Fruit fly (Drosophila melanogaster) whole organism, embryonic: ENCODE data around the gene His3.3B.

ENCODE experiments used
- ATbp ChIP-seq: fragments of 200-800 bp; sonication (Bioruptor generic); optimal IDR thresholded peaks from 2 replicates; lab custom pipeline; 2017; ENCODE audit warnings: missing biosample characterization, mild to moderate bottlenecking, missing genetic modification characterization, missing genetic modification reagents
- Adf1 ChIP-seq: fragments of 200-800 bp; sonication (Bioruptor generic); IDR thresholded peaks from 2 replicates; pipeline ENCODE4 v1.3.6; 2022; ENCODE audit warnings: missing biosample characterization, missing genetic modification characterization
- Aef1 ChIP-seq: fragments of 200-800 bp; sonication (Bioruptor generic); IDR thresholded peaks from 3 replicates; pipeline ENCODE4 v1.3.6; 2022; ENCODE audit warnings: missing biosample characterization, missing genetic modification characterization
- BEAF-32 ChIP-seq: fragments of 200-800 bp; sonication (Bioruptor generic); optimal IDR thresholded peaks from 3 replicates; lab custom pipeline; 2017; ENCODE audit warnings: missing biosample characterization, missing genetic modification characterization, mild to moderate bottlenecking, moderate library complexity, missing genetic modification reagents
- CG10462 ChIP-seq: fragments of 200-800 bp; sonication (Bioruptor generic); optimal IDR thresholded peaks from 2 replicates; lab custom pipeline; 2016; ENCODE audit warnings: missing biosample characterization, missing genetic modification characterization
- CG11504 ChIP-seq: fragments of 200-800 bp; sonication (Bioruptor generic); optimal IDR thresholded peaks from 3 replicates; lab custom pipeline; 2019; ENCODE audit warnings: missing biosample characterization, mild to moderate bottlenecking, missing genetic modification characterization, moderate library complexity
- CG11560 ChIP-seq: fragments of 200-800 bp; sonication (Bioruptor generic); IDR thresholded peaks from 3 replicates; pipeline ENCODE4 v1.3.6; 2022; ENCODE audit warnings: missing biosample characterization, missing genetic modification characterization
- CG11695 ChIP-seq: fragments of 200-800 bp; sonication (Bioruptor generic); IDR thresholded peaks from 3 replicates; pipeline ENCODE4 v1.3.6; 2022; ENCODE audit warnings: missing biosample characterization, missing genetic modification characterization
- CG12104 ChIP-seq: fragments of 200-800 bp; sonication (Bioruptor generic); optimal IDR thresholded peaks from 3 replicates; lab custom pipeline; 2016; ENCODE audit warnings: missing biosample characterization, missing genetic modification characterization
- CG13424 ChIP-seq: fragments of 200-800 bp; sonication (Bioruptor generic); optimal IDR thresholded peaks from 2 replicates; lab custom pipeline; 2019; ENCODE audit warnings: missing biosample characterization, mild to moderate bottlenecking, missing genetic modification characterization, moderate library complexity
- CG13624 ChIP-seq: fragments of 200-800 bp; sonication (Bioruptor generic); optimal IDR thresholded peaks from 2 replicates; lab custom pipeline; 2016; ENCODE audit warnings: missing biosample characterization, missing genetic modification characterization
- CG1529 ChIP-seq: fragments of 200-800 bp; sonication (Bioruptor generic); optimal IDR thresholded peaks from 3 replicates; lab custom pipeline; 2018; ENCODE audit warnings: missing biosample characterization, missing genetic modification characterization
- CG17361 ChIP-seq: fragments of 200-800 bp; sonication (Bioruptor generic); IDR thresholded peaks from 3 replicates; pipeline ENCODE4 v1.3.6; 2022; ENCODE audit warnings: missing biosample characterization, missing genetic modification characterization
- CG17912 ChIP-seq: fragments of 200-800 bp; sonication (Bioruptor generic); optimal IDR thresholded peaks from 2 replicates; lab custom pipeline; 2018; ENCODE audit warnings: missing biosample characterization, mild to moderate bottlenecking, missing genetic modification characterization
- CG2116 ChIP-seq: fragments of 200-800 bp; sonication (Bioruptor generic); optimal IDR thresholded peaks from 3 replicates; lab custom pipeline; 2018; ENCODE audit warnings: missing biosample characterization, mild to moderate bottlenecking, missing genetic modification characterization
- CG6683 ChIP-seq: fragments of 200-800 bp; sonication (Bioruptor generic); optimal IDR thresholded peaks from 2 replicates; lab custom pipeline; 2017; ENCODE audit warnings: missing biosample characterization, mild to moderate bottlenecking, missing genetic modification characterization, missing genetic modification reagents
- CG7928 ChIP-seq: fragments of 200-800 bp; sonication (Bioruptor generic); optimal IDR thresholded peaks from 2 replicates; lab custom pipeline; 2017; ENCODE audit warnings: missing biosample characterization, mild to moderate bottlenecking, missing genetic modification characterization
- CG8944 ChIP-seq: fragments of 200-800 bp; sonication (Bioruptor generic); optimal IDR thresholded peaks from 3 replicates; lab custom pipeline; 2016; ENCODE audit warnings: missing biosample characterization, missing genetic modification characterization
- CG9215 ChIP-seq: fragments of 200-800 bp; sonication (Bioruptor generic); IDR thresholded peaks from 2 replicates; pipeline ENCODE4 v1.3.6; 2022; ENCODE audit warnings: missing biosample characterization, missing genetic modification characterization
- Ets65A ChIP-seq: fragments of 200-800 bp; sonication (Bioruptor generic); peaks from one replicate; lab custom pipeline; 2016; ENCODE audit warnings: missing biosample characterization, missing genetic modification characterization
- Fer3 ChIP-seq: fragments of 200-800 bp; sonication (Bioruptor generic); optimal IDR thresholded peaks from 2 replicates; lab custom pipeline; 2018; ENCODE audit warnings: missing biosample characterization, mild to moderate bottlenecking, missing genetic modification characterization, moderate library complexity
- Gsc ChIP-seq: fragments of 200-800 bp; sonication (Bioruptor generic); IDR thresholded peaks from 2 replicates; pipeline ENCODE4 v1.3.6; 2022; ENCODE audit warnings: missing biosample characterization, missing genetic modification characterization
- HmgZ ChIP-seq: fragments of 200-800 bp; sonication (Bioruptor generic); optimal IDR thresholded peaks from 2 replicates; lab custom pipeline; 2018; ENCODE audit warnings: missing biosample characterization, mild to moderate bottlenecking, missing genetic modification characterization
- Hmr ChIP-seq: fragments of 200-800 bp; sonication (Bioruptor generic); optimal IDR thresholded peaks from 3 replicates; lab custom pipeline; 2017; ENCODE audit warnings: mild to moderate bottlenecking, missing biosample characterization, missing genetic modification reagents, missing genetic modification characterization
- NFAT ChIP-seq: fragments of 200-800 bp; sonication (Bioruptor generic); IDR thresholded peaks from 2 replicates; pipeline ENCODE4 v1.3.6; 2022; ENCODE audit warnings: missing biosample characterization, missing genetic modification characterization
- NK7.1 ChIP-seq: fragments of 200-800 bp; sonication (Bioruptor generic); optimal IDR thresholded peaks from 3 replicates; lab custom pipeline; 2016; ENCODE audit warnings: missing biosample characterization, missing genetic modification characterization
- Nf-YA ChIP-seq: fragments of 200-800 bp; sonication (Bioruptor generic); IDR thresholded peaks from 2 replicates; pipeline ENCODE4 v1.3.6; 2022; ENCODE audit warnings: missing biosample characterization, missing genetic modification characterization
- Nf-YB ChIP-seq: fragments of 200-800 bp; sonication (Bioruptor generic); optimal IDR thresholded peaks from 3 replicates; lab custom pipeline; 2019; ENCODE audit warnings: missing biosample characterization, mild to moderate bottlenecking, missing genetic modification characterization, moderate library complexity
- Oaz ChIP-seq: fragments of 200-800 bp; sonication (Bioruptor generic); IDR thresholded peaks from 2 replicates; pipeline ENCODE4 v1.3.6; 2022; ENCODE audit warnings: missing biosample characterization, missing genetic modification characterization
- PHDP ChIP-seq: fragments of 200-800 bp; sonication (Bioruptor generic); optimal IDR thresholded peaks from 3 replicates; lab custom pipeline; 2018; ENCODE audit warnings: missing biosample characterization, mild to moderate bottlenecking, missing genetic modification characterization, moderate library complexity
- Sox100B ChIP-seq: fragments of 200-800 bp; sonication (Bioruptor generic); optimal IDR thresholded peaks from 3 replicates; lab custom pipeline; 2018; ENCODE audit warnings: missing biosample characterization, mild to moderate bottlenecking, missing genetic modification characterization
- Sox102F ChIP-seq: fragments of 200-800 bp; sonication (Bioruptor generic); optimal IDR thresholded peaks from 2 replicates; lab custom pipeline; 2018; ENCODE audit warnings: missing biosample characterization, mild to moderate bottlenecking, missing genetic modification characterization, moderate library complexity
- Ssrp ChIP-seq: fragments of 200-800 bp; sonication (Bioruptor generic); optimal IDR thresholded peaks from 2 replicates; lab custom pipeline; 2018; ENCODE audit warnings: missing biosample characterization, mild to moderate bottlenecking, missing genetic modification characterization, moderate library complexity
- Vsx1 ChIP-seq: fragments of 200-800 bp; sonication (Bioruptor generic); optimal IDR thresholded peaks from 2 replicates; lab custom pipeline; 2017; ENCODE audit warnings: missing biosample characterization, mild to moderate bottlenecking, missing genetic modification characterization, missing genetic modification reagents
- az2 ChIP-seq: fragments of 200-800 bp; sonication (Bioruptor generic); optimal IDR thresholded peaks from 3 replicates; lab custom pipeline; 2016; ENCODE audit warnings: missing biosample characterization, missing genetic modification characterization
- bcd ChIP-seq: fragments of 200-800 bp; sonication (Bioruptor generic); optimal IDR thresholded peaks from 2 replicates; lab custom pipeline; 2017; ENCODE audit warnings: missing biosample characterization, mild to moderate bottlenecking, missing genetic modification characterization
- crol ChIP-seq: fragments of 200-800 bp; sonication (Bioruptor generic); IDR thresholded peaks from 2 replicates; pipeline ENCODE4 v1.3.6; 2022; ENCODE audit warnings: missing biosample characterization, missing genetic modification characterization
- grn ChIP-seq: fragments of 200-800 bp; sonication (Bioruptor generic); optimal IDR thresholded peaks from 3 replicates; lab custom pipeline; 2017; ENCODE audit warnings: missing biosample characterization, missing genetic modification characterization
- gsb ChIP-seq: fragments of 200-800 bp; sonication (Bioruptor generic); IDR thresholded peaks from 2 replicates; pipeline ENCODE4 v1.3.6; 2022; ENCODE audit warnings: missing biosample characterization, missing genetic modification characterization
- kay ChIP-seq: fragments of 200-800 bp; sonication (Bioruptor generic); optimal IDR thresholded peaks from 2 replicates; lab custom pipeline; 2016; ENCODE audit warnings: missing biosample characterization, missing genetic modification characterization
- lilli ChIP-seq: fragments of 200-800 bp; sonication (Bioruptor generic); optimal IDR thresholded peaks from 3 replicates; lab custom pipeline; 2016; ENCODE audit warnings: missing biosample characterization, missing genetic modification characterization
- nau ChIP-seq: fragments of 200-800 bp; sonication (Bioruptor generic); optimal IDR thresholded peaks from 3 replicates; lab custom pipeline; 2017; ENCODE audit warnings: missing biosample characterization, mild to moderate bottlenecking, missing genetic modification characterization, missing genetic modification reagents
- odd ChIP-seq: fragments of 200-800 bp; sonication (Bioruptor generic); optimal IDR thresholded peaks from 2 replicates; lab custom pipeline; 2017; ENCODE audit warnings: missing biosample characterization, mild to moderate bottlenecking, missing genetic modification characterization
- pb ChIP-seq: fragments of 200-800 bp; sonication (Bioruptor generic); optimal IDR thresholded peaks from 3 replicates; lab custom pipeline; 2016; ENCODE audit warnings: missing biosample characterization, missing genetic modification characterization
- ro ChIP-seq: fragments of 200-800 bp; sonication (Bioruptor generic); IDR thresholded peaks from 2 replicates; pipeline ENCODE4 v1.3.6; 2022; ENCODE audit warnings: missing biosample characterization, missing genetic modification characterization
- schlank ChIP-seq: fragments of 200-800 bp; sonication (Bioruptor generic); optimal IDR thresholded peaks from 2 replicates; lab custom pipeline; 2018; ENCODE audit warnings: missing biosample characterization, mild to moderate bottlenecking, missing genetic modification characterization
- sd ChIP-seq: fragments of 200-800 bp; sonication (Bioruptor generic); optimal IDR thresholded peaks from 3 replicates; lab custom pipeline; 2018; ENCODE audit warnings: missing biosample characterization, mild to moderate bottlenecking, missing genetic modification characterization, moderate library complexity
- tio ChIP-seq: fragments of 200-800 bp; sonication (Bioruptor generic); optimal IDR thresholded peaks from 2 replicates; lab custom pipeline; 2017; ENCODE audit warnings: missing biosample characterization, missing genetic modification characterization, inconsistent platforms
- ttk ChIP-seq: fragments of 200-800 bp; sonication (Bioruptor generic); IDR thresholded peaks from 2 replicates; pipeline ENCODE4 v2.1.2; 2022; ENCODE audit warnings: missing biosample characterization, missing genetic modification characterization
- vvl ChIP-seq: fragments of 200-800 bp; sonication (Bioruptor generic); IDR thresholded peaks from 2 replicates; pipeline ENCODE4 v1.3.6; 2022; ENCODE audit warnings: missing biosample characterization, missing genetic modification characterization

Gene His3.3B

DNA sequence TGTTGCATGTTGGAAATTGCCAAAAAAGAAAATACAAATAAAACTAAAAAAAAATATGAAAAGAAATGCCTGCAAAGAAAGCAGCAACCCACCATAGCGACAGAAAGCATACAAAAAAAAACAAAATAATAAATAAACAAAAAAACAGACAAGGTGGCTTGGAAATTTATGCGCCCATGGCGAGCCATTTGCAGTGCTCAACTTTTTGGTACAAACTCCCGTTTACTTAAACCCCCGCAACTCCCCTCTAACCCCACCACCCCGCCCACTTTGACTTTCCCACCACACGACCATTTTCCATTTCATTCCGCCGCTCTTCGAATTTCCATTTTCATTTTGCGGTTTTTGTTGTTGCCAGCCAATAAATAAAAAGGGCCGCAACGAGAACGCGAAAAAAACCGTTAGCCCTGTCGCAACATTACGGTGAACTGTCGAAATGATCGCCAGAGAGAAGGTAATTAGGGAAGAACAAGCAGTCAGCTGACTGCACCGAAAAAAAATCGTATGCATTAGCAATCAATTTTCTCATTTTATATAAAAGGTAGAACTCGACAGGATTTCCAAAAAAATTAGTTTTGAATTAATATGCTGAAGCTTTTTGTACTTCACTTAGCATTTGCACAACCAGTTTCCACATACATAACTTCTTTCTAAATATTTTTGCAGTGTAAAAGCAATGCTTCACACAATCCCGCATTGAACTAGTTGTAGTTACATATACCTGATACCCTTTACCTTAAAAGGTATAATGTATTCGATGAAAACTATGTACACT is 19.5 kb downstream of the His3.3B start (continued):
- TF ChIP-seq lilli (GFP tag; lab: Kevin White, UChicago) = peak; percentile 34
- TF ChIP-seq CG8944 (GFP tag; lab: Kevin White, UChicago) = peak; percentile 2
- TF ChIP-seq Nf-YA (GFP tag; lab: Robert Waterston, UW) = no peak
- TF ChIP-seq CG13424 (tag; lab: Kevin White, UChicago) = peak; percentile 49
- TF ChIP-seq CG11504 (tag; lab: Kevin White, UChicago) = peak; percentile 79
- no peak for TF ChIP-seq CG2116 (GFP tag; lab: Kevin White, UChicago)
- peak; percentile 86 for TF ChIP-seq Ets65A (GFP tag; lab: Kevin White, UChicago)
- TF ChIP-seq odd (GFP tag; lab: Kevin White, UChicago) = no peak
- 0 out of 2 replicates have a peak, but pooled peaks have one; percentile 46 for TF ChIP-seq ttk
- no peak for TF ChIP-seq CG17912 (GFP tag; lab: Kevin White, UChicago)
- TF ChIP-seq ATbp = peak; percentile 54
- TF ChIP-seq Ssrp = peak; percentile 65
- TF ChIP-seq CG1529 = peak; percentile 33
- TF ChIP-seq Oaz = no peak
- TF ChIP-seq CG9215 (GFP tag; lab: Robert Waterston, UW) = no peak
- TF ChIP-seq az2 (GFP tag; lab: Kevin White, UChicago) = peak; percentile 54
- TF ChIP-seq tio (GFP tag; lab: Kevin White, UChicago) = no peak
- no peak for TF ChIP-seq Gsc
- no peak for TF ChIP-seq Adf1
- peak; percentile 65 for TF ChIP-seq CG17361 (GFP tag; lab: Robert Waterston, UW)
- peak; percentile 60; the same call in 1 of the 3 replicates for TF ChIP-seq CG11695 (GFP tag; lab: Robert Waterston, UW)
- TF ChIP-seq pb (GFP tag; lab: Kevin White, UChicago) = no peak
- no peak for TF ChIP-seq NK7.1 (GFP tag; lab: Kevin White, UChicago)
- no peak for TF ChIP-seq schlank (tag; lab: Kevin White, UChicago)
- TF ChIP-seq Nf-YB (GFP tag; lab: Kevin White, UChicago) = peak; percentile 16
- peak; percentile 62 for TF ChIP-seq PHDP (tag; lab: Kevin White, UChicago)
- no peak for TF ChIP-seq HmgZ (tag; lab: Kevin White, UChicago)
- TF ChIP-seq kay (GFP tag; lab: Kevin White, UChicago) = no peak
- no peak for TF ChIP-seq Aef1
- TF ChIP-seq CG7928 (GFP tag; lab: Kevin White, UChicago) = no peak
- no peak for TF ChIP-seq grn (GFP tag; lab: Kevin White, UChicago)
- no peak for TF ChIP-seq Vsx1
- no peak for TF ChIP-seq CG6683 (GFP tag; lab: Kevin White, UChicago)
- TF ChIP-seq NFAT (GFP tag; lab: Robert Waterston, UW) = no peak
- peak; percentile 74 for TF ChIP-seq Sox102F (GFP tag; lab: Kevin White, UChicago)
- no peak for TF ChIP-seq CG11560
- peak; percentile 16 for TF ChIP-seq Sox100B (GFP tag; lab: Kevin White, UChicago)
- TF ChIP-seq CG12104 (GFP tag; lab: Kevin White, UChicago) = no peak
- TF ChIP-seq sd (tag; lab: Kevin White, UChicago) = no peak
- peak; percentile 53 for TF ChIP-seq crol
- TF ChIP-seq nau = no peak
- no peak for TF ChIP-seq ro (GFP tag; lab: Robert Waterston, UW)
- peak; percentile 7 for TF ChIP-seq Hmr (GFP tag; lab: Kevin White, UChicago)
- no peak for TF ChIP-seq CG10462 (GFP tag; lab: Kevin White, UChicago)
- peak; percentile 62 for TF ChIP-seq vvl (GFP tag; lab: Robert Waterston, UW)
- TF ChIP-seq Fer3 (tag; lab: Kevin White, UChicago) = peak; percentile 16
- TF ChIP-seq bcd (GFP tag; lab: Kevin White, UChicago) = peak; percentile 31
- peak; percentile 19 for TF ChIP-seq CG13624 (GFP tag; lab: Kevin White, UChicago)
- no peak for TF ChIP-seq gsb (GFP tag; lab: Robert Waterston, UW)
- no peak for TF ChIP-seq BEAF-32
